Worm (Caenorhabditis elegans): ENCODE data around the gene pgap-2.

DNA sequence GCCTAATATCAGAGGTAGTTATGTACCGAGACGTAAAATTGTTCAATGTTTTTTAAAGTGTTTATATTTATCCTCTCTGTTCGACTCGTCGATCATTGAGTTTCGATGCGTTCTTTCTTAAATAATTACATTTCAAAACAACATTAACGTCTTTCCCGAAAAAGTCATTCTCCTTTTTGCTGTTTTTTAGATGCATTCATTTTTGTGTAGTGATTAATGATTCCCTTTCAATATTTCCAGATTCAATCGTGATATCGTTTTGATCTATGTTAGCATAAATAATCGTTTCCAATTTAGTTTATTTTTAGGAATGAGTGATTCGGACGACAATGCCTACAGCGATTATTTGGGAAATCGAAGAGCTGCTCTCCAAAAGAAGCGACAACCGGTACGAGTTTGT is 11.6 kb upstream of the pgap-2 start, which contains the start of gene T04A8.8:
- no peak for TF ChIP-seq ztf-29 (GFP tag; IDR thresholded peaks at IDR 0.05)
- no peak for TF ChIP-seq ztf-23 (GFP tag; IDR thresholded peaks at IDR 0.05)
- no peak for TF ChIP-seq T22C8.4 (GFP tag; IDR thresholded peaks at IDR 0.05)
